Worm (Caenorhabditis elegans) whole organism, mixed stage, embryonic: Measurements from ENCODE around the gene lgc-21.

Source experiments
- M03D4.4 ChIP-seq: sonication (generic microtip); optimal IDR thresholded peaks from 2 replicates; lab custom pipeline; 2017; ENCODE audit warnings: mild to moderate bottlenecking, missing genetic modification characterization, missing compliant biosample characterization
- bed-3 ChIP-seq: fragments of 200-800 bp; sonication (Bioruptor generic); optimal IDR thresholded peaks from 3 replicates; lab custom pipeline; 2018; ENCODE audit warnings: mild to moderate bottlenecking, missing genetic modification characterization, moderate library complexity, missing compliant biosample characterization
- ceh-39 ChIP-seq: fragments of 150-350 bp; optimal IDR thresholded peaks from 2 replicates; lab custom pipeline; 2014; ENCODE audit warnings: missing biosample characterization, missing genetic modification characterization
- ceh-43 ChIP-seq: fragments of 200-800 bp; sonication (Bioruptor generic); optimal IDR thresholded peaks from 2 replicates; lab custom pipeline; 2018; ENCODE audit warnings: mild to moderate bottlenecking, missing genetic modification characterization, moderate library complexity, missing compliant biosample characterization
- ceh-83 ChIP-seq: fragments of 200-800 bp; sonication (Bioruptor generic); optimal IDR thresholded peaks from 2 replicates; lab custom pipeline; 2018; ENCODE audit warnings: mild to moderate bottlenecking, missing genetic modification characterization, missing compliant biosample characterization
- ces-1 ChIP-seq: fragments of 150-350 bp; optimal IDR thresholded peaks from 2 replicates; lab custom pipeline; 2014; ENCODE audit warnings: missing biosample characterization, missing genetic modification reagents, missing genetic modification characterization
- cnd-1 ChIP-seq: fragments of 200-800 bp; sonication (Bioruptor generic); optimal IDR thresholded peaks from 2 replicates; lab custom pipeline; 2018; ENCODE audit warnings: mild to moderate bottlenecking, missing genetic modification characterization, missing compliant biosample characterization
- drap-1 ChIP-seq: fragments of 200-800 bp; sonication (Bioruptor generic); optimal IDR thresholded peaks from 3 replicates; lab custom pipeline; 2018; ENCODE audit warnings: mild to moderate bottlenecking, missing genetic modification characterization, missing compliant biosample characterization
- flh-1 ChIP-seq: fragments of 200-800 bp; sonication (Bioruptor generic); optimal IDR thresholded peaks from 2 replicates; lab custom pipeline; 2018; ENCODE audit warnings: mild to moderate bottlenecking, missing genetic modification characterization, moderate library complexity, missing compliant biosample characterization
- ham-2 ChIP-seq: fragments of 200-800 bp; sonication (Bioruptor generic); optimal IDR thresholded peaks from 2 replicates; lab custom pipeline; 2018; ENCODE audit warnings: mild to moderate bottlenecking, missing genetic modification characterization, missing compliant biosample characterization
- hlh-1 ChIP-seq: fragments of 150-350 bp; optimal IDR thresholded peaks from 2 replicates; lab custom pipeline; 2014; ENCODE audit warnings: missing biosample characterization, missing genetic modification reagents, missing genetic modification characterization
- lin-13 ChIP-seq: fragments of 150-350 bp; optimal IDR thresholded peaks from 2 replicates; lab custom pipeline; 2014; ENCODE audit warnings: missing biosample characterization, missing genetic modification characterization
- mep-1 ChIP-seq: fragments of 150-350 bp; optimal IDR thresholded peaks from 2 replicates; lab custom pipeline; 2017; ENCODE audit warnings: missing biosample characterization, missing genetic modification reagents, missing genetic modification characterization, inconsistent platforms
- nhr-12 ChIP-seq: fragments of 150-350 bp; optimal IDR thresholded peaks from 2 replicates; lab custom pipeline; 2014; ENCODE audit warnings: missing biosample characterization, missing genetic modification characterization
- nhr-237 ChIP-seq: fragments of 150-350 bp; optimal IDR thresholded peaks from 2 replicates; lab custom pipeline; 2014; ENCODE audit warnings: missing biosample characterization, missing genetic modification characterization
- nhr-76 ChIP-seq: sonication (generic microtip); optimal IDR thresholded peaks from 2 replicates; lab custom pipeline; 2017; ENCODE audit warnings: missing biosample characterization, missing genetic modification characterization
- pha-4 ChIP-seq: fragments of 150-350 bp; optimal IDR thresholded peaks from 2 replicates; lab custom pipeline; 2018; ENCODE audit warnings: missing biosample characterization, missing genetic modification reagents, missing genetic modification characterization
- sem-2 ChIP-seq: fragments of 200-800 bp; sonication (Bioruptor generic); optimal IDR thresholded peaks from 2 replicates; lab custom pipeline; 2018; ENCODE audit warnings: mild to moderate bottlenecking, missing genetic modification characterization, missing compliant biosample characterization
- snpc-4 ChIP-seq: fragments of 150-350 bp; optimal IDR thresholded peaks from 2 replicates; lab custom pipeline; 2014; ENCODE audit warnings: missing biosample characterization, missing genetic modification characterization
- sptf-1 ChIP-seq: sonication (generic microtip); optimal IDR thresholded peaks from 2 replicates; lab custom pipeline; 2017; ENCODE audit warnings: mild to moderate bottlenecking, missing genetic modification characterization, moderate library complexity, missing compliant biosample characterization
- unc-120 ChIP-seq: sonication (generic microtip); optimal IDR thresholded peaks from 2 replicates; lab custom pipeline; 2017; ENCODE audit warnings: missing genetic modification characterization, missing compliant biosample characterization; ENCODE audit not compliant: poor library complexity, severe bottlenecking
- unc-62 ChIP-seq: fragments of 150-350 bp; optimal IDR thresholded peaks from 2 replicates; lab custom pipeline; 2014; ENCODE audit warnings: missing biosample characterization, missing genetic modification reagents, missing genetic modification characterization
- zip-8 ChIP-seq: fragments of 150-350 bp; optimal IDR thresholded peaks from 2 replicates; lab custom pipeline; 2014; ENCODE audit warnings: missing biosample characterization, missing genetic modification characterization
- ztf-11 ChIP-seq: fragments of 150-350 bp; optimal IDR thresholded peaks from 2 replicates; lab custom pipeline; 2014; ENCODE audit warnings: missing biosample characterization, missing genetic modification characterization

lgc-21 gene

DNA sequence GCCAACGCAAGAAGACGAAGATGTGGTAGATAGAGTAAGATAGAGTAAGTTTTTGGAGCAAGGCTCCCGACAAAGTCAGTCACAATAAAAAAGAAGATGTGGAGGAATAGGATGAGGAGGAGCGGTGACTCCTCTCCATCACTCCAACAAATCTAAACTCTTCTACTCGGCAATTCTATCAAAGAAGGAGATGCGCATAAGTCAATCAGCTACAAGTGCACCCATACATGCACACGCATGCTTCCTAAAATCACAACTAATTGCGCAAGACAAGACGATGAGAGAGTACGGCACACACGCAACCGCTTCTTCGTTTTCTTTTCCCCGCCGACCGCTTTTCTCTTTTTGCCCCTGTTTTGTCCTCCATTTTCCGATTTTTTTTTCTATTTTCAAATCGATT, 20.2 kb downstream of the lgc-21 start:
- TF ChIP-seq M03D4.4 (tag; lab: Kevin White, UChicago) (no peak), ces-1 (GFP tag; lab: Kevin White, UChicago) (peak; percentile 96), zip-8 (tag; lab: Kevin White, UChicago) (peak; percentile 41)

DNA sequence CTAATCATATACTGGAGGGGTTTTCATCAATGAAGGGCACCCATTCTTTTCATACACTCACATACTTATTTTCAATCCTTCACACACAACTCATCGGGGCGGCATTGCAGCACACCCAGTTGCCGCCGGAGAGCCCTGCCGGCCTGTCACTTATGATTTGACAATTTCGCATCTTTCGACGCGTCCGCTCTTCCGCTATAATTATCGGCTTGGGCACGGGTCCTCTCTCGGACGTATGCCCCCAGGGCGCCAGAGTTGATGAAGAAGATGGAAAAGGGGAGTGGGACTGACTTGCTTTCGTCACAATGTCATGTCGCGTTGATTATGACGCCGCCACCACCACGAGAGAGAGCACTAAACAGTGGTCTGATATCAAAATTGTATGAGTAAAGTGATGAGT, 23.4 kb downstream of the lgc-21 start:
- TF ChIP-seq unc-120 (tag; lab: Kevin White, UChicago), result peak; percentile 46
- no peak for TF ChIP-seq ham-2 (GFP tag; lab: Kevin White, UChicago)
- no peak for TF ChIP-seq flh-1
- no peak for TF ChIP-seq lin-13 (tag; lab: Kevin White, UChicago)
- TF ChIP-seq cnd-1 (tag; lab: Kevin White, UChicago), result no peak
- peak; percentile 46 for TF ChIP-seq unc-62 (GFP tag; lab: Kevin White, UChicago)
- TF ChIP-seq mep-1 (tag; lab: Kevin White, UChicago), result no peak
- TF ChIP-seq ztf-11 (tag; lab: Kevin White, UChicago), result no peak
- no peak for TF ChIP-seq zip-8 (tag; lab: Kevin White, UChicago)
- TF ChIP-seq sptf-1 (tag; lab: Kevin White, UChicago), result no peak

DNA sequence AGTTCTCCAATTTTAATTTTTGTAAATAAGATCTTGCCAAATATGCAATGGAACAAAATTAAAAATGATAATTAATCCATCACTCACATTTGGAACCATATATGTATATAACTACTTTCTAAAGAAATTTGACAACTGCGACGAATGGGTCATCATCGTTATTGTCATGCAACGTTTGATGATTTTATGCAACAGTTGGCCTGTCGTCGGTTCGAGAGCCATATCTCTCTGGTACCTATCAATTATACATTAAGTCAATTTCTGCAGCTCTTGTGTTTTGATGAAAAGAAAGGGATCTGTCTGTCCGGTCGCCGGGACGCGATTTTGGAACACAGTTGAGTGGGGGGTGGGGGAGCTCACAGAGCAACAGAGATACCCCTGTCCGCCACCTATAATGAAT, 28.5 kb downstream of the lgc-21 start:
- TF ChIP-seq unc-62 (GFP tag; lab: Kevin White, UChicago) (peak; percentile 78), hlh-1 (tag; lab: Kevin White, UChicago) (peak; percentile 67), ceh-39 (tag; lab: Kevin White, UChicago) (no peak)
- TF ChIP-seq, all 35 proteins: peak for 2

DNA sequence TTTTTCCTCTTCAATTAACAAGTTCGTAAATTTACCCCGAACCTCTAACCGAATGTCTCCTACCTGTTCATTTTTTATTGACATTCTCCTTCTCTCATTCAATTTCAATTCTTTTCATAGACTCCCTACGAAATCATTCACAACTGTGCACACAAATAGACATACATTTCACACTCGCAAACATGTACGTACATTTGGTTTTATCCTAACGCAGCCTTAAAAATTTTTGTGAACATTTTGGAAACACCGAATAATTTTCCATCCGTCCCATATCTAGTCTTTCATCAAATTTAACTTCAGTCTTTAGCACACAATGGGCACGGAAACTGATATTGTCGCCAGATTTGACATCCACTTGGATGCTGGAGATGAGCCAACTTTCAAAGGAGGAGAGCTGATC, 34.3 kb downstream of the lgc-21 start, which contains the start of gene arrd-25:
Gene arrd-25, plus strand, starts transcription at position 301 of the 400 bp plus-strand sequence.
- no peak for TF ChIP-seq sptf-1 (tag; lab: Kevin White, UChicago)
- TF ChIP-seq nhr-237 (tag; lab: Kevin White, UChicago), result no peak
- TF ChIP-seq sem-2 (GFP tag; lab: Kevin White, UChicago), result no peak
- TF ChIP-seq bed-3 (GFP tag; lab: Kevin White, UChicago), result no peak
- TF ChIP-seq snpc-4, result no peak
- TF ChIP-seq nhr-12 (tag; lab: Kevin White, UChicago), result no peak
- TF ChIP-seq flh-1, result no peak
- no peak for TF ChIP-seq nhr-76 (tag; lab: Kevin White, UChicago)
- TF ChIP-seq unc-120 (tag; lab: Kevin White, UChicago), result no peak
- TF ChIP-seq ces-1 (GFP tag; lab: Kevin White, UChicago), result no peak
- TF ChIP-seq mep-1 (tag; lab: Kevin White, UChicago), result no peak
- no peak for TF ChIP-seq ceh-83 (GFP tag; lab: Kevin White, UChicago)
- no peak for TF ChIP-seq hlh-1 (tag; lab: Kevin White, UChicago)
- no peak for TF ChIP-seq ceh-43

DNA sequence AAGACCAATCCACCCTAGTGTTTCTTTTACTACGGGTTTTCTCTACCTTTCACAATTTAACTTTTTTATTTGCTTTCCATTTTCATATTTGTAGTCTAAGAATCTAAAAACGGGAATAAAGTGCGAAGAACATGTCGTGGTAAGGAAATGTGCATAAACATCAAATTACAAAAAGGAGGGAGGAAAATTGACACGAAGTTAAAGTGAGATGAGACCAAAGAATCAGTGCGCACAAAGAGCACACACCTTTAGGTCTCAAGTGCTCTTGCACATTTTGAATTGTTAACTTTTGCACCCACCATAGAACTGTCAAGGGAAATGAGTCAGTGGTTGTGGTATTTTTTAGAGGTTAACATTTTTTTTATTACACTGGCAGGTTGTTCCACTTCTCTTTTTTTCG, 37.3 kb downstream of the lgc-21 start:
- TF ChIP-seq ham-2 (GFP tag; lab: Kevin White, UChicago), result no peak
- no peak for TF ChIP-seq ceh-39 (tag; lab: Kevin White, UChicago)
- no peak for TF ChIP-seq drap-1
- no peak for TF ChIP-seq unc-62 (GFP tag; lab: Kevin White, UChicago)
- TF ChIP-seq sem-2 (GFP tag; lab: Kevin White, UChicago), result no peak

DNA sequence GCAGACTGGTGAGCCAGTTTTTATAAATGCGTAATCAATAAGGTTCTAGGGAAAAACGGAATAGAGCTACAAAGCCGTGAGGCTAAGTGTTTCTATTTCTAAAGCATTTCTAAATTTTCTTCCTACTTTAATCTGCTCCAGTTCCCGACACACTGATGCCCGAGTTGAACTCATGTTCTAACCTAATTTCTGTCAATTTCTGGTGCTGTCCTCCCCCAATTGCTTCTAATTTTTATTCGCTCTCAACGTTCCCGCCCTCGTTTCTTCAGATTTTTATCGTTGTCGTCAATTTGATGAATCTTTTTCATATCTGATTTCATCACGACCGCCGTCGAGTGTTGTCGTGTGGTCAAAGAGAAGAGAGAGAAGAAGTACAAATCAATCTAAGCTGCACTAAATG, 37.9 kb downstream of the lgc-21 start:
- no peak for TF ChIP-seq snpc-4
- TF ChIP-seq nhr-12 (tag; lab: Kevin White, UChicago), result no peak
- peak; percentile 82 for TF ChIP-seq ces-1 (GFP tag; lab: Kevin White, UChicago)

DNA sequence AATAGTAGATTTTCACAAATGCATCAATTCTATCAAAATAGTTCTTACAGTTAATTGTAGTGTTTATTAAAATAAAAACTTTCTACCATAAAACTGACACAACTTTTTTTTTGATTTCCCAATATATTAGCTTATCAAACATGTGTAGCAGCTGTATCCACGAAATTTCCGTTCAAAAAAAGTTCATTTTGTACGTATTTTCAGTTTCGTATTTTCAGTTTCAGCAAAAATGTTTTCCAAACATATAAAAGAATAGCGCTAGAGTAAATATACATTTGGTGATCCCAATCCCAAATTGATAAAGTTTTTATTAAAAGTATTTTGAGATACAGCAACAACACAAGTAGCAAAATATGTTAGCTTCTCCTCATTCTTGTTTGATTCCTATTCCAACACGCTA, 38.4 kb downstream of the lgc-21 start:
- no peak for TF ChIP-seq drap-1

DNA sequence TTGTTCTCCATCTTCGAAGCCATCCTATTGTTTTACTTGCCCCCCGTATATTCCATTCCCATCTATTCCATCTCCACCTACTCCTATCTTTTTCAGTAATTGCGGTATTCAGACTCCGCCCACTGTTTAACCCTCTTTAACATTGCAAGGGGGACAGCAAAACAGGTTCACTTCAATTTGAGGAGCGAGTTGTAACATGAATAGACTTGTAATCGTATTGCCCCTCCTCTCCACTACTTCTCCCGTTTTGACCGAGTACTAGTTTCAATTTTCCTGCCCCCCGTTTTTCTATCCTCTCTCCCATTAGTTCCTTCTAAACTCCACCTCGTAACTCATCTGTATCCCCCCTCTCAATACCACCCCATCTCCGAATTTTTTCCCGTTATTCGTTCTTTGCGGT, 39.3 kb downstream of the lgc-21 start:
- no peak for TF ChIP-seq pha-4
- TF ChIP-seq ceh-83 (GFP tag; lab: Kevin White, UChicago), result no peak
- no peak for TF ChIP-seq sem-2 (GFP tag; lab: Kevin White, UChicago)
- no peak for TF ChIP-seq flh-1
- peak; percentile 77 for TF ChIP-seq ces-1 (GFP tag; lab: Kevin White, UChicago)
